Fruit fly (Drosophila melanogaster) whole organism, embryonic: ENCODE measurements around the gene Ptp69D.

Source experiments
- Atf3 ChIP-seq: fragments of 200-800 bp; sonication (Bioruptor generic); optimal IDR thresholded peaks from 3 replicates; lab custom pipeline; 2016; ENCODE audit warnings: missing biosample characterization, missing genetic modification characterization
- Bgb ChIP-seq: fragments of 200-800 bp; sonication (Bioruptor generic); IDR thresholded peaks from 2 replicates; pipeline ENCODE4 v1.3.6; 2022; ENCODE audit warnings: missing biosample characterization, missing genetic modification characterization; ENCODE audit not compliant: partially characterized antibody
- CG10462 ChIP-seq: fragments of 200-800 bp; sonication (Bioruptor generic); optimal IDR thresholded peaks from 2 replicates; lab custom pipeline; 2016; ENCODE audit warnings: missing biosample characterization, missing genetic modification characterization
- CG11456 ChIP-seq: fragments of 200-800 bp; sonication (Bioruptor generic); IDR thresholded peaks from 3 replicates; pipeline ENCODE4 v1.3.6; 2022; ENCODE audit warnings: missing biosample characterization, missing genetic modification characterization
- CG11723 ChIP-seq: fragments of 200-800 bp; sonication (Bioruptor generic); optimal IDR thresholded peaks from 2 replicates; lab custom pipeline; 2017; ENCODE audit warnings: missing biosample characterization, mild to moderate bottlenecking, missing genetic modification characterization
- CG17568 ChIP-seq: fragments of 200-800 bp; sonication (Bioruptor generic); optimal IDR thresholded peaks from 2 replicates; lab custom pipeline; 2018; ENCODE audit warnings: missing biosample characterization, mild to moderate bottlenecking, missing genetic modification characterization, moderate library complexity
- CG18262 ChIP-seq: fragments of 200-800 bp; optimal IDR thresholded peaks from 3 replicates; lab custom pipeline; 2019; ENCODE audit warnings: missing biosample characterization, mild to moderate bottlenecking, missing genetic modification characterization, moderate library complexity
- CG2199 ChIP-seq: fragments of 200-800 bp; sonication (Bioruptor generic); IDR thresholded peaks from 3 replicates; pipeline ENCODE4 v1.3.6; 2022; ENCODE audit warnings: missing biosample characterization, missing genetic modification characterization
- CG33557 ChIP-seq: fragments of 200-800 bp; sonication (Bioruptor generic); optimal IDR thresholded peaks from 2 replicates; lab custom pipeline; 2019; ENCODE audit warnings: missing biosample characterization, mild to moderate bottlenecking, missing genetic modification characterization, moderate library complexity
- CG7745 ChIP-seq: fragments of 200-800 bp; sonication (Bioruptor generic); optimal IDR thresholded peaks from 2 replicates; lab custom pipeline; 2018; ENCODE audit warnings: missing biosample characterization, mild to moderate bottlenecking, missing genetic modification characterization, moderate library complexity
- CG8290 ChIP-seq, 3 experiments: fragments of 200-800 bp; sonication (Bioruptor generic); optimal IDR thresholded peaks; 2 replicates each; lab custom pipeline; 2016 to 2019; ENCODE audit warnings: missing biosample characterization in 3 of 3, missing genetic modification characterization in 3 of 3, mild to moderate bottlenecking in 2 of 3, moderate library complexity in 1 of 3
- CHES-1-like ChIP-seq: fragments of 200-800 bp; sonication (Bioruptor generic); optimal IDR thresholded peaks from 2 replicates; lab custom pipeline; 2016; ENCODE audit warnings: missing biosample characterization, missing genetic modification characterization
- CTCF ChIP-seq: fragments of 200-800 bp; sonication (Bioruptor generic); optimal IDR thresholded peaks from 2 replicates; lab custom pipeline; 2017; ENCODE audit warnings: missing biosample characterization, mild to moderate bottlenecking, missing genetic modification characterization, moderate library complexity
- D19A ChIP-seq: fragments of 200-800 bp; optimal IDR thresholded peaks from 3 replicates; lab custom pipeline; 2019; ENCODE audit warnings: missing biosample characterization, mild to moderate bottlenecking, missing genetic modification characterization, moderate library complexity
- Deaf1 ChIP-seq: fragments of 200-800 bp; optimal IDR thresholded peaks from 3 replicates; lab custom pipeline; 2019; ENCODE audit warnings: missing biosample characterization, mild to moderate bottlenecking, missing genetic modification characterization, moderate library complexity
- H2.0 ChIP-seq: fragments of 200-800 bp; sonication (Bioruptor generic); IDR thresholded peaks from 2 replicates; pipeline ENCODE4 v1.3.6; 2022; ENCODE audit warnings: missing biosample characterization, missing genetic modification characterization
- Med ChIP-seq: fragments of 200-800 bp; sonication (Bioruptor generic); peaks from one replicate; lab custom pipeline; 2016; ENCODE audit warnings: missing biosample characterization, missing genetic modification characterization, mild to moderate bottlenecking, inconsistent platforms, moderate library complexity
- Mrtf ChIP-seq: fragments of 200-800 bp; sonication (Bioruptor generic); IDR thresholded peaks from 3 replicates; pipeline ENCODE4 v1.3.6; 2022; ENCODE audit warnings: missing biosample characterization, missing genetic modification characterization
- Nf-YB ChIP-seq: fragments of 200-800 bp; sonication (Bioruptor generic); optimal IDR thresholded peaks from 3 replicates; lab custom pipeline; 2019; ENCODE audit warnings: missing biosample characterization, mild to moderate bottlenecking, missing genetic modification characterization, moderate library complexity
- PHDP ChIP-seq: fragments of 200-800 bp; sonication (Bioruptor generic); optimal IDR thresholded peaks from 3 replicates; lab custom pipeline; 2018; ENCODE audit warnings: missing biosample characterization, mild to moderate bottlenecking, missing genetic modification characterization, moderate library complexity
- abd-A ChIP-seq: fragments of 200-800 bp; sonication (Bioruptor generic); optimal IDR thresholded peaks from 3 replicates; lab custom pipeline; 2019; ENCODE audit warnings: missing biosample characterization, mild to moderate bottlenecking, missing genetic modification characterization, moderate library complexity
- ap ChIP-seq: fragments of 200-800 bp; sonication (Bioruptor generic); IDR thresholded peaks from 2 replicates; pipeline ENCODE4 v1.3.6; 2022; ENCODE audit warnings: missing biosample characterization, missing genetic modification characterization
- bbx ChIP-seq: fragments of 200-800 bp; sonication (Bioruptor generic); IDR thresholded peaks from 2 replicates; pipeline ENCODE4 v1.3.6; 2022; ENCODE audit warnings: missing biosample characterization, missing genetic modification characterization; ENCODE audit not compliant: partially characterized antibody
- crol ChIP-seq: fragments of 200-800 bp; sonication (Bioruptor generic); IDR thresholded peaks from 2 replicates; pipeline ENCODE4 v1.3.6; 2022; ENCODE audit warnings: missing biosample characterization, missing genetic modification characterization
- dm ChIP-seq: fragments of 200-800 bp; sonication (Bioruptor generic); optimal IDR thresholded peaks from 3 replicates; lab custom pipeline; 2016; ENCODE audit warnings: missing biosample characterization, missing genetic modification characterization
- grn ChIP-seq: fragments of 200-800 bp; sonication (Bioruptor generic); optimal IDR thresholded peaks from 3 replicates; lab custom pipeline; 2017; ENCODE audit warnings: missing biosample characterization, missing genetic modification characterization
- hb ChIP-seq: fragments of 200-800 bp; sonication (Bioruptor generic); IDR thresholded peaks from 3 replicates; pipeline ENCODE4 v1.3.6; 2022; ENCODE audit warnings: missing biosample characterization, missing genetic modification characterization; ENCODE audit not compliant: partially characterized antibody
- kay ChIP-seq: fragments of 200-800 bp; sonication (Bioruptor generic); optimal IDR thresholded peaks from 2 replicates; lab custom pipeline; 2016; ENCODE audit warnings: missing biosample characterization, missing genetic modification characterization
- kni ChIP-seq: fragments of 200-800 bp; sonication (Bioruptor generic); optimal IDR thresholded peaks from 3 replicates; lab custom pipeline; 2017; ENCODE audit warnings: mild to moderate bottlenecking, missing biosample characterization, missing genetic modification reagents, missing genetic modification characterization
- lov ChIP-seq, 2 experiments: fragments of 200-800 bp in 1 of 2; fragments of >200 bp in 1 of 2; sonication (Bioruptor generic) in 1 of 2; IDR thresholded peaks in 1 of 2; optimal IDR thresholded peaks in 1 of 2; 2 replicates in 1 of 2; 3 replicates in 1 of 2; pipeline versions ENCODE4 v1.3.6 to Lab custom; 2017 to 2022; ENCODE audit warnings: missing biosample characterization in 1 of 2, missing genetic modification characterization in 1 of 2
- mam ChIP-seq: fragments of 200-800 bp; sonication (Bioruptor generic); optimal IDR thresholded peaks from 3 replicates; lab custom pipeline; 2016; ENCODE audit warnings: missing biosample characterization, missing genetic modification characterization
- odd ChIP-seq: fragments of 200-800 bp; sonication (Bioruptor generic); optimal IDR thresholded peaks from 2 replicates; lab custom pipeline; 2017; ENCODE audit warnings: missing biosample characterization, mild to moderate bottlenecking, missing genetic modification characterization
- pros ChIP-seq: fragments of 200-800 bp; sonication (Bioruptor generic); optimal IDR thresholded peaks from 3 replicates; lab custom pipeline; 2019; ENCODE audit warnings: missing biosample characterization, mild to moderate bottlenecking, missing genetic modification characterization, moderate library complexity
- sd ChIP-seq: fragments of 200-800 bp; sonication (Bioruptor generic); optimal IDR thresholded peaks from 3 replicates; lab custom pipeline; 2018; ENCODE audit warnings: missing biosample characterization, mild to moderate bottlenecking, missing genetic modification characterization, moderate library complexity
- sens ChIP-seq: fragments of 200-800 bp; sonication (Bioruptor generic); peaks from one replicate; lab custom pipeline; 2016; ENCODE audit warnings: missing biosample characterization, missing genetic modification characterization
- sqz ChIP-seq: fragments of 200-800 bp; sonication (Bioruptor generic); optimal IDR thresholded peaks from 3 replicates; lab custom pipeline; 2018; ENCODE audit warnings: missing biosample characterization, mild to moderate bottlenecking, missing genetic modification characterization
- twi ChIP-seq: fragments of 200-800 bp; optimal IDR thresholded peaks from 2 replicates; lab custom pipeline; 2019; ENCODE audit warnings: missing biosample characterization, mild to moderate bottlenecking, missing genetic modification characterization, moderate library complexity
- vvl ChIP-seq: fragments of 200-800 bp; sonication (Bioruptor generic); IDR thresholded peaks from 2 replicates; pipeline ENCODE4 v1.3.6; 2022; ENCODE audit warnings: missing biosample characterization, missing genetic modification characterization
- z ChIP-seq: fragments of 200-800 bp; sonication (Bioruptor generic); IDR thresholded peaks from 3 replicates; pipeline ENCODE4 v1.3.6; 2022; ENCODE audit warnings: missing biosample characterization, missing genetic modification characterization

Gene Ptp69D

dm6 chr3L:12714588-12715196, 20.1 kb upstream of the Ptp69D start:
- no peak for TF ChIP-seq ap (GFP tag; lab: Robert Waterston, UW)
- peak; percentile 29 for TF ChIP-seq Deaf1 (tag; lab: Kevin White, UChicago)
- TF ChIP-seq bbx (GFP tag; lab: Robert Waterston, UW), result peak; percentile 17; the same call in 1 of the 2 replicates
- no peak for TF ChIP-seq D19A
- TF ChIP-seq abd-A (tag; lab: Kevin White, UChicago), result peak; percentile 84
- peak; percentile 39; the same call in 1 of the 3 replicates for TF ChIP-seq z (GFP tag; lab: Robert Waterston, UW)
- TF ChIP-seq Nf-YB (GFP tag; lab: Kevin White, UChicago), result no peak
- no peak for TF ChIP-seq CG17568 (GFP tag; lab: Kevin White, UChicago)
- TF ChIP-seq sens (GFP tag; lab: Kevin White, UChicago), result peak; percentile 63
- TF ChIP-seq Bgb (GFP tag; lab: Robert Waterston, UW), result no peak
- TF ChIP-seq sd, result peak; percentile 26
- peak; percentile 20 for TF ChIP-seq Med (GFP tag; lab: Kevin White, UChicago)
- peak; percentile 45 for TF ChIP-seq odd (GFP tag; lab: Kevin White, UChicago)
- TF ChIP-seq hb (GFP tag; lab: Robert Waterston, UW), result no peak
- peak; percentile 85 for TF ChIP-seq CG7745 (tag; lab: Kevin White, UChicago)
- peak; percentile 29 for TF ChIP-seq pros (GFP tag; lab: Kevin White, UChicago)
- 0 out of 3 replicates have a peak, but pooled peaks have one; percentile 5 for TF ChIP-seq CG11456 (GFP tag; lab: Robert Waterston, UW)
- TF ChIP-seq kay (GFP tag; lab: Kevin White, UChicago), result no peak
- no peak for TF ChIP-seq CG10462 (GFP tag; lab: Kevin White, UChicago)
- TF ChIP-seq crol (GFP tag; lab: Robert Waterston, UW), result peak; percentile 80
- TF ChIP-seq kni (GFP tag; lab: Kevin White, UChicago), result peak; percentile 85
- no peak for TF ChIP-seq CG8290 (GFP tag; optimal IDR thresholded peaks at IDR 0.05; lab: Kevin White, UChicago)
- TF ChIP-seq CG8290 (tag; optimal IDR thresholded peaks at IDR 0.05; lab: Kevin White, UChicago), result no peak
- TF ChIP-seq vvl (GFP tag; lab: Robert Waterston, UW), result peak; percentile 66
- TF ChIP-seq grn, result peak; percentile 88
- peak; percentile 54 for TF ChIP-seq sqz (GFP tag; lab: Kevin White, UChicago)
- TF ChIP-seq mam (GFP tag; lab: Kevin White, UChicago), result no peak
- TF ChIP-seq twi (tag; lab: Kevin White, UChicago), result peak; percentile 5
- 0 out of 2 replicates have a peak, but pooled peaks have one; percentile 15 for TF ChIP-seq H2.0 (GFP tag; lab: Robert Waterston, UW)
- TF ChIP-seq dm (GFP tag; lab: Kevin White, UChicago), result no peak
- no peak for TF ChIP-seq Mrtf (GFP tag; lab: Robert Waterston, UW)
- peak; percentile 88 for TF ChIP-seq CG2199
- no peak for TF ChIP-seq CG33557 (GFP tag; lab: Kevin White, UChicago)
- TF ChIP-seq PHDP (tag; lab: Kevin White, UChicago), result no peak

DNA sequence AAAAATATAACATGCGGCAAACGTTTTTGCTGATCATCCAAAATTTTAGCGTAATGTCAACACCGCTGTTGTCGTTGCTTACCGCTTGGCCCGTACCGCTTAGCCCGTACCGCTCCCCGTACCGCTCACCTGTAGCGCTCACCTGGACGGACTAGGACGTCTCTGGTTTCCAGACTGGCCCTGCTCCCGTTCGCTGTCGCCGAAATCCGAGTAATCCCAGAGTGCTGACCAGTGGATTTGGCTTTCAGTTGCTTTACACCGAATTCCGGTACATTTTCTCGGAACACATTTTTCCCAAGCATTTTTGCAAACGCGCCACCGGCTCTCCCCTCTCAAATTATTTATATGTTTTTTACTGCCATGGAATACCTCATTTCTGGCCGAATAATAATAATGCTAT, 18.1 kb upstream of the Ptp69D start:
- no peak for TF ChIP-seq Atf3 (GFP tag; lab: Kevin White, UChicago)
- TF ChIP-seq CTCF (GFP tag; lab: Kevin White, UChicago), result no peak
- no peak for TF ChIP-seq CG11723
- TF ChIP-seq CHES-1-like (GFP tag; lab: Kevin White, UChicago), result no peak
- TF ChIP-seq CG18262 (tag; lab: Kevin White, UChicago), result no peak
- no peak for TF ChIP-seq lov (optimal IDR thresholded peaks at IDR 0.05; lab: Kevin White, UChicago)
- 0 out of 3 replicates have a peak, but pooled peaks have one; percentile 27 for TF ChIP-seq lov (GFP tag; IDR thresholded peaks at IDR 0.05; lab: Robert Waterston, UW)
